Fruit fly (Drosophila melanogaster) whole organism, embryonic: ENCODE results near the gene CG7016.

ENCODE experiments used
- B-H2 ChIP-seq: fragments of 200-800 bp; sonication (Bioruptor generic); optimal IDR thresholded peaks from 2 replicates; lab custom pipeline; 2018; ENCODE audit warnings: missing biosample characterization, mild to moderate bottlenecking, missing genetic modification characterization
- CG10321 ChIP-seq: fragments of 200-800 bp; sonication (Bioruptor generic); IDR thresholded peaks from 2 replicates; pipeline ENCODE4 v1.3.6; 2022; ENCODE audit warnings: missing biosample characterization, missing genetic modification characterization
- CG12219 ChIP-seq: fragments of 200-800 bp; sonication (Bioruptor generic); optimal IDR thresholded peaks from 3 replicates; lab custom pipeline; 2018; ENCODE audit warnings: missing biosample characterization, mild to moderate bottlenecking, missing genetic modification characterization
- CG13624 ChIP-seq: fragments of 200-800 bp; sonication (Bioruptor generic); optimal IDR thresholded peaks from 2 replicates; lab custom pipeline; 2016; ENCODE audit warnings: missing biosample characterization, missing genetic modification characterization
- CG1529 ChIP-seq: fragments of 200-800 bp; sonication (Bioruptor generic); optimal IDR thresholded peaks from 3 replicates; lab custom pipeline; 2018; ENCODE audit warnings: missing biosample characterization, missing genetic modification characterization
- CG17361 ChIP-seq: fragments of 200-800 bp; sonication (Bioruptor generic); IDR thresholded peaks from 3 replicates; pipeline ENCODE4 v1.3.6; 2022; ENCODE audit warnings: missing biosample characterization, missing genetic modification characterization
- CG17568 ChIP-seq: fragments of 200-800 bp; sonication (Bioruptor generic); optimal IDR thresholded peaks from 2 replicates; lab custom pipeline; 2018; ENCODE audit warnings: missing biosample characterization, mild to moderate bottlenecking, missing genetic modification characterization, moderate library complexity
- CG18764 ChIP-seq: fragments of 200-800 bp; sonication (Bioruptor generic); optimal IDR thresholded peaks from 3 replicates; lab custom pipeline; 2016; ENCODE audit warnings: missing biosample characterization, missing genetic modification characterization
- CG2129 ChIP-seq: fragments of 200-800 bp; sonication (Bioruptor generic); IDR thresholded peaks from 2 replicates; pipeline ENCODE4 v1.3.6; 2022; ENCODE audit warnings: missing biosample characterization, missing genetic modification characterization; ENCODE audit not compliant: partially characterized antibody
- CG3838 ChIP-seq: fragments of 200-800 bp; sonication (Bioruptor generic); optimal IDR thresholded peaks from 3 replicates; lab custom pipeline; 2016; ENCODE audit warnings: missing biosample characterization, missing genetic modification characterization
- CG3847 ChIP-seq: fragments of 200-800 bp; sonication (Bioruptor generic); IDR thresholded peaks from 2 replicates; pipeline ENCODE4 v1.3.6; 2022; ENCODE audit warnings: missing biosample characterization, missing genetic modification characterization
- CG4360 ChIP-seq: fragments of 200-800 bp; sonication (Bioruptor generic); IDR thresholded peaks from 2 replicates; pipeline ENCODE4 v1.3.6; 2022; ENCODE audit warnings: missing biosample characterization, missing genetic modification characterization
- CG4820 ChIP-seq: fragments of 200-800 bp; sonication (Bioruptor generic); optimal IDR thresholded peaks from 3 replicates; lab custom pipeline; 2016; ENCODE audit warnings: missing biosample characterization, missing genetic modification characterization
- CG4854 ChIP-seq: fragments of 200-800 bp; sonication (Bioruptor generic); optimal IDR thresholded peaks from 2 replicates; lab custom pipeline; 2016; ENCODE audit warnings: missing biosample characterization, missing genetic modification characterization, inconsistent platforms
- CG5245 ChIP-seq: fragments of 200-800 bp; sonication (Bioruptor generic); optimal IDR thresholded peaks from 3 replicates; lab custom pipeline; 2016; ENCODE audit warnings: missing biosample characterization, missing genetic modification characterization
- CG8359 ChIP-seq: fragments of 200-800 bp; sonication (Bioruptor generic); optimal IDR thresholded peaks from 2 replicates; lab custom pipeline; 2017; ENCODE audit warnings: missing biosample characterization, mild to moderate bottlenecking, missing genetic modification characterization, borderline replicate concordance
- CG9215 ChIP-seq: fragments of 200-800 bp; sonication (Bioruptor generic); IDR thresholded peaks from 2 replicates; pipeline ENCODE4 v1.3.6; 2022; ENCODE audit warnings: missing biosample characterization, missing genetic modification characterization
- CG9817 ChIP-seq: fragments of 200-800 bp; sonication (Bioruptor generic); optimal IDR thresholded peaks from 2 replicates; lab custom pipeline; 2018; ENCODE audit warnings: missing biosample characterization, mild to moderate bottlenecking, missing genetic modification characterization, moderate library complexity
- CTCF ChIP-seq: fragments of 200-800 bp; sonication (Bioruptor generic); optimal IDR thresholded peaks from 2 replicates; lab custom pipeline; 2017; ENCODE audit warnings: missing biosample characterization, mild to moderate bottlenecking, missing genetic modification characterization, moderate library complexity
- D19B ChIP-seq: fragments of 200-800 bp; sonication (Bioruptor generic); optimal IDR thresholded peaks from 2 replicates; lab custom pipeline; 2017; ENCODE audit warnings: missing biosample characterization, mild to moderate bottlenecking, missing genetic modification characterization
- Dad ChIP-seq: fragments of 200-800 bp; sonication (Bioruptor generic); optimal IDR thresholded peaks from 3 replicates; lab custom pipeline; 2016; ENCODE audit warnings: missing biosample characterization, missing genetic modification characterization
- Dll ChIP-seq: fragments of 200-800 bp; sonication (Bioruptor generic); IDR thresholded peaks from 4 replicates; pipeline ENCODE4 v1.3.6; 2022; ENCODE audit warnings: missing biosample characterization, missing genetic modification characterization; ENCODE audit not compliant: partially characterized antibody
- Doc2 ChIP-seq: fragments of 200-800 bp; sonication (Bioruptor generic); IDR thresholded peaks from 2 replicates; pipeline ENCODE4 v1.3.6; 2022; ENCODE audit warnings: missing biosample characterization, missing genetic modification characterization
- Dref ChIP-seq: fragments of 200-800 bp; sonication (Bioruptor generic); IDR thresholded peaks from 2 replicates; pipeline ENCODE4 v1.3.6; 2022; ENCODE audit warnings: missing biosample characterization, missing genetic modification characterization
- Drgx ChIP-seq: fragments of 200-800 bp; sonication (Bioruptor generic); IDR thresholded peaks from 2 replicates; pipeline ENCODE4 v1.3.6; 2022; ENCODE audit warnings: missing biosample characterization, missing genetic modification characterization
- Ets97D ChIP-seq: fragments of 200-800 bp; sonication (Bioruptor generic); optimal IDR thresholded peaks from 3 replicates; lab custom pipeline; 2016; ENCODE audit warnings: missing biosample characterization, missing genetic modification characterization
- Gug ChIP-seq: fragments of 200-800 bp; sonication (Bioruptor generic); IDR thresholded peaks from 4 replicates; pipeline ENCODE4 v1.3.6; 2022; ENCODE audit warnings: missing biosample characterization, missing genetic modification characterization
- HHEX ChIP-seq: fragments of 200-800 bp; sonication (Bioruptor generic); optimal IDR thresholded peaks from 3 replicates; lab custom pipeline; 2017; ENCODE audit warnings: missing biosample characterization, mild to moderate bottlenecking, missing genetic modification characterization, missing genetic modification reagents
- HmgD ChIP-seq: fragments of 200-800 bp; sonication (Bioruptor generic); optimal IDR thresholded peaks from 3 replicates; lab custom pipeline; 2016; ENCODE audit warnings: missing biosample characterization, missing genetic modification characterization
- Hsf ChIP-seq: fragments of 200-800 bp; sonication (Bioruptor generic); optimal IDR thresholded peaks from 3 replicates; lab custom pipeline; 2016; ENCODE audit warnings: missing biosample characterization, missing genetic modification characterization
- Nf-YA ChIP-seq: fragments of 200-800 bp; sonication (Bioruptor generic); IDR thresholded peaks from 2 replicates; pipeline ENCODE4 v1.3.6; 2022; ENCODE audit warnings: missing biosample characterization, missing genetic modification characterization
- Oli ChIP-seq: fragments of 200-800 bp; sonication (Bioruptor generic); optimal IDR thresholded peaks from 2 replicates; lab custom pipeline; 2018; ENCODE audit warnings: missing biosample characterization, mild to moderate bottlenecking, missing genetic modification characterization, moderate library complexity
- PHDP ChIP-seq: fragments of 200-800 bp; sonication (Bioruptor generic); optimal IDR thresholded peaks from 3 replicates; lab custom pipeline; 2018; ENCODE audit warnings: missing biosample characterization, mild to moderate bottlenecking, missing genetic modification characterization, moderate library complexity
- Poxn ChIP-seq: fragments of 200-800 bp; sonication (Bioruptor generic); IDR thresholded peaks from 2 replicates; pipeline ENCODE4 v1.3.6; 2022; ENCODE audit warnings: missing biosample characterization, missing genetic modification characterization
- ash1 ChIP-seq: fragments of 200-800 bp; sonication (Bioruptor generic); optimal IDR thresholded peaks from 2 replicates; lab custom pipeline; 2018; ENCODE audit warnings: missing biosample characterization, mild to moderate bottlenecking, missing genetic modification characterization
- az2 ChIP-seq: fragments of 200-800 bp; sonication (Bioruptor generic); optimal IDR thresholded peaks from 3 replicates; lab custom pipeline; 2016; ENCODE audit warnings: missing biosample characterization, missing genetic modification characterization
- crc ChIP-seq: fragments of 200-800 bp; sonication (Bioruptor generic); optimal IDR thresholded peaks from 2 replicates; lab custom pipeline; 2016; ENCODE audit warnings: missing biosample characterization, missing genetic modification characterization
- fru ChIP-seq: fragments of >200 bp; optimal IDR thresholded peaks from 2 replicates; lab custom pipeline; 2017
- gcm ChIP-seq: fragments of 200-800 bp; sonication (Bioruptor generic); optimal IDR thresholded peaks from 2 replicates; lab custom pipeline; 2019; ENCODE audit warnings: missing biosample characterization, mild to moderate bottlenecking, missing genetic modification characterization, moderate library complexity
- gro ChIP-seq: fragments of 200-800 bp; sonication (Bioruptor generic); optimal IDR thresholded peaks from 2 replicates; lab custom pipeline; 2016; ENCODE audit warnings: missing biosample characterization, missing genetic modification characterization
- gsb ChIP-seq: fragments of 200-800 bp; sonication (Bioruptor generic); IDR thresholded peaks from 2 replicates; pipeline ENCODE4 v1.3.6; 2022; ENCODE audit warnings: missing biosample characterization, missing genetic modification characterization
- her ChIP-seq: fragments of 200-800 bp; sonication (Bioruptor generic); optimal IDR thresholded peaks from 2 replicates; lab custom pipeline; 2016; ENCODE audit warnings: missing biosample characterization, missing genetic modification characterization
- kah ChIP-seq: fragments of 200-800 bp; sonication (Bioruptor generic); optimal IDR thresholded peaks from 2 replicates; lab custom pipeline; 2018; ENCODE audit warnings: missing biosample characterization, mild to moderate bottlenecking, missing genetic modification characterization
- pros ChIP-seq: fragments of 200-800 bp; sonication (Bioruptor generic); optimal IDR thresholded peaks from 3 replicates; lab custom pipeline; 2019; ENCODE audit warnings: missing biosample characterization, mild to moderate bottlenecking, missing genetic modification characterization, moderate library complexity
- repo ChIP-seq: fragments of 200-800 bp; sonication (Bioruptor generic); optimal IDR thresholded peaks from 2 replicates; lab custom pipeline; 2016; ENCODE audit warnings: missing biosample characterization, missing genetic modification characterization
- sc ChIP-seq, 3 experiments: fragments of >200 bp in 2 of 3; fragments of 200-800 bp in 1 of 3; sonication (Bioruptor generic) in 1 of 3; optimal IDR thresholded peaks; 2 replicates in 2 of 3; 3 replicates in 1 of 3; lab custom pipeline; 2017; ENCODE audit warnings: mild to moderate bottlenecking in 1 of 3, missing biosample characterization in 1 of 3, missing genetic modification characterization in 1 of 3, missing genetic modification reagents in 1 of 3
- sim ChIP-seq: fragments of 200-800 bp; sonication (Bioruptor generic); IDR thresholded peaks from 2 replicates; pipeline ENCODE4 v1.3.6; 2022; ENCODE audit warnings: missing biosample characterization, missing genetic modification characterization
- sug ChIP-seq: fragments of 200-800 bp; optimal IDR thresholded peaks from 2 replicates; lab custom pipeline; 2019; ENCODE audit warnings: missing biosample characterization, mild to moderate bottlenecking, missing genetic modification characterization, moderate library complexity
- ttk ChIP-seq: fragments of 200-800 bp; sonication (Bioruptor generic); IDR thresholded peaks from 2 replicates; pipeline ENCODE4 v2.1.2; 2022; ENCODE audit warnings: missing biosample characterization, missing genetic modification characterization
- vfl ChIP-seq: fragments of 200-800 bp; sonication (Bioruptor generic); optimal IDR thresholded peaks from 2 replicates; lab custom pipeline; 2016; ENCODE audit warnings: missing biosample characterization, missing genetic modification characterization

The CG7016 gene

DNA sequence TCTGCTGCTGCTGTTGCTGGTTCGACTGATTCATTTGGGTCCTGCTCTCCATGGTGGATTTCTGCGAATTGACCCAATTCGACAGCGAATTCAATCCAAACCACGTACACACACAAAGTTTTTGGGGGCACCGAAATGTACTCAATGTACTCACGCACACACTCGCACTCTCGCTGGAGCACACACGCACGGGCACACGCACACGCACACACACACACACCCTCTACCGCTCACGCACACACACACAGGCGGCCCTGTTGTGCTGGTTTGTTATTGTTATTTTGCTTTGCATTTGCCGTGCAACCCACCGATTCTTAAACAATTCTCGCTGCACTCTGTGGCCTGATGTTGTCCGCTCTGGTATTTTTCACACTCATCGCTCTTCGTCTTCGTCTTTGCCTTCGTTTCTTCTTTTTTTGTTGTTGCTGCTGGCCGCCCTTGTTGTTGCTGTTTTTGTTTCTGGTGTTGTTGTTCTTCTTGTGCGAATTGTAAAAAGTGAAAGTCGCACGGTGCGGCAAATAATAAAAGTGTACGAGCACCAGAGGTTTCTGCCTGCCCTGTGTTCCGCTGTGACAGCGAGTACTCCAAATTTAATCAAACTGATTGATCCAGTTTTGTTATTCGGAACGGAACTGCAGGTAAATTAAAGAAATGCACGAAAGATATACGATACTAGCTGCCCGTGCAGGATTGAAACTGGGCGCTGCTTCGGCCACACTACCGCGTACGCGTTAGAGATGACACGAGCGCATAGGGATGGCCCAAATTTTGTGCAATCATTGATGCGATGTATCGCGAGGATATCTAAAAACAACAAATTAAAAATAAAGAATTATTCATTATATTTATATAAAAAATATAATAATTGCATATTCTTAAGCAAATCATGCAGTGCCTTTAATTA is 13.5 kb downstream of the CG7016 start, which contains the start of gene CG3744 (continued):
- peak; percentile 88 for TF ChIP-seq HHEX (GFP tag; lab: Kevin White, UChicago)
- TF ChIP-seq Nf-YA (GFP tag; lab: Robert Waterston, UW), result peak; percentile 89
- TF ChIP-seq CG4820 (GFP tag; lab: Kevin White, UChicago), result peak; percentile 81
- TF ChIP-seq fru, result no peak
- TF ChIP-seq Oli, result peak; percentile 84
- peak; percentile 57 for TF ChIP-seq gro (GFP tag; lab: Kevin White, UChicago)
- TF ChIP-seq B-H2 (GFP tag; lab: Kevin White, UChicago), result peak; percentile 95
- no peak for TF ChIP-seq kah (GFP tag; lab: Kevin White, UChicago)
- peak; percentile 49; the same call in 1 of the 2 replicates for TF ChIP-seq sim
- peak; percentile 89 for TF ChIP-seq gsb (GFP tag; lab: Robert Waterston, UW)
- peak; percentile 90 for TF ChIP-seq az2
- TF ChIP-seq CG17568, result no peak
- peak; percentile 74 for TF ChIP-seq D19B (GFP tag; lab: Kevin White, UChicago)
- peak; percentile 95 for TF ChIP-seq CG9817 (tag; lab: Kevin White, UChicago)
- no peak for TF ChIP-seq CTCF (GFP tag; lab: Kevin White, UChicago)
- peak; percentile 77 for TF ChIP-seq CG10321
- TF ChIP-seq gcm (GFP tag; lab: Kevin White, UChicago), result peak; percentile 76
- TF ChIP-seq her (GFP tag; lab: Kevin White, UChicago), result peak; percentile 39
- peak; percentile 46 for TF ChIP-seq Doc2
- peak; percentile 92 for TF ChIP-seq PHDP (tag; lab: Kevin White, UChicago)
- peak; percentile 70 for TF ChIP-seq ash1 (GFP tag; lab: Kevin White, UChicago)
- peak; percentile 18 for TF ChIP-seq HmgD (GFP tag; lab: Kevin White, UChicago)
- peak; percentile 55 for TF ChIP-seq CG8359 (GFP tag; lab: Kevin White, UChicago)
- TF ChIP-seq sug, result peak; percentile 93
- peak; percentile 68 for TF ChIP-seq CG3838 (GFP tag; lab: Kevin White, UChicago)
- peak; percentile 99 for TF ChIP-seq Dll (GFP tag; lab: Robert Waterston, UW)
- peak; percentile 52 for TF ChIP-seq Dref (GFP tag; lab: Robert Waterston, UW)
- TF ChIP-seq Hsf, result peak; percentile 86
- TF ChIP-seq Dad, result peak; percentile 63
- TF ChIP-seq CG18764, result peak; percentile 81
- peak; percentile 89 for TF ChIP-seq ttk (GFP tag; lab: Robert Waterston, UW)
- TF ChIP-seq crc (GFP tag; lab: Kevin White, UChicago), result peak; percentile 25
- peak; percentile 66 for TF ChIP-seq CG1529
- peak; percentile 60 for TF ChIP-seq Ets97D (GFP tag; lab: Kevin White, UChicago)
- TF ChIP-seq pros (GFP tag; lab: Kevin White, UChicago), result no peak
- peak; percentile 92 for TF ChIP-seq CG17361 (GFP tag; lab: Robert Waterston, UW)
- peak; percentile 54 for TF ChIP-seq repo (GFP tag; lab: Kevin White, UChicago)
- TF ChIP-seq CG3847 (GFP tag; lab: Robert Waterston, UW), result peak; percentile 96
- peak; percentile 94 for TF ChIP-seq CG2129 (GFP tag; lab: Robert Waterston, UW)
- TF ChIP-seq Gug (GFP tag; lab: Robert Waterston, UW), result peak; percentile 98
- TF ChIP-seq CG12219 (GFP tag; lab: Kevin White, UChicago), result peak; percentile 67
- peak; percentile 73 for TF ChIP-seq vfl (GFP tag; lab: Kevin White, UChicago)
- peak; percentile 93 for TF ChIP-seq CG4360 (GFP tag; lab: Robert Waterston, UW)
- peak; percentile 92 for TF ChIP-seq CG9215 (GFP tag; lab: Robert Waterston, UW)
- no peak for TF ChIP-seq CG4854 (GFP tag; lab: Kevin White, UChicago)
- no peak for TF ChIP-seq sc (optimal IDR thresholded peaks at IDR 0.05; lab: Kevin White, UChicago)
- TF ChIP-seq sc (GFP tag; optimal IDR thresholded peaks at IDR 0.05; lab: Kevin White, UChicago), result peak; percentile 64
- peak; percentile 82 for TF ChIP-seq CG5245 (GFP tag; lab: Kevin White, UChicago)
- peak; percentile 81 for TF ChIP-seq Poxn (GFP tag; lab: Robert Waterston, UW)
- peak; percentile 89 for TF ChIP-seq Drgx (GFP tag; lab: Robert Waterston, UW)
- peak; percentile 67 for TF ChIP-seq CG13624 (GFP tag; lab: Kevin White, UChicago)
